Fruit fly (Drosophila melanogaster) whole organism, embryonic: ENCODE results near the gene CG5021.
A peak's percentile ranks its signal among the peaks of the same experiment; 100 is the strongest.

Experiments
- Aef1 ChIP-seq: fragments of 200-800 bp; sonication (Bioruptor generic); IDR thresholded peaks from 3 replicates; pipeline ENCODE4 v1.3.6; 2022; ENCODE audit warnings: missing biosample characterization, missing genetic modification characterization
- CG11398 ChIP-seq: fragments of 200-800 bp; sonication (Bioruptor generic); optimal IDR thresholded peaks from 2 replicates; lab custom pipeline; 2016; ENCODE audit warnings: missing biosample characterization, missing genetic modification characterization
- CG11695 ChIP-seq: fragments of 200-800 bp; sonication (Bioruptor generic); IDR thresholded peaks from 3 replicates; pipeline ENCODE4 v1.3.6; 2022; ENCODE audit warnings: missing biosample characterization, missing genetic modification characterization
- CG12219 ChIP-seq: fragments of 200-800 bp; sonication (Bioruptor generic); optimal IDR thresholded peaks from 3 replicates; lab custom pipeline; 2018; ENCODE audit warnings: missing biosample characterization, mild to moderate bottlenecking, missing genetic modification characterization
- CG12391 ChIP-seq: fragments of 200-800 bp; sonication (Bioruptor generic); optimal IDR thresholded peaks from 3 replicates; lab custom pipeline; 2018; ENCODE audit warnings: missing biosample characterization, mild to moderate bottlenecking, missing genetic modification characterization, moderate library complexity
- CG14860 ChIP-seq: fragments of 200-800 bp; sonication (Bioruptor generic); IDR thresholded peaks from 3 replicates; pipeline ENCODE4 v1.3.6; 2022; ENCODE audit warnings: missing biosample characterization, missing genetic modification characterization; ENCODE audit not compliant: partially characterized antibody
- CG15011 ChIP-seq: fragments of 200-800 bp; sonication (Bioruptor generic); optimal IDR thresholded peaks from 3 replicates; lab custom pipeline; 2018; ENCODE audit warnings: missing biosample characterization, mild to moderate bottlenecking, missing genetic modification characterization
- CG17359 ChIP-seq: fragments of 200-800 bp; sonication (Bioruptor generic); optimal IDR thresholded peaks from 3 replicates; lab custom pipeline; 2018; ENCODE audit warnings: missing biosample characterization, mild to moderate bottlenecking, missing genetic modification characterization, moderate library complexity
- CG30431 ChIP-seq: fragments of 200-800 bp; sonication (Bioruptor generic); optimal IDR thresholded peaks from 2 replicates; lab custom pipeline; 2017; ENCODE audit warnings: missing biosample characterization, missing genetic modification characterization
- CG31224 ChIP-seq: fragments of 200-800 bp; sonication (Bioruptor generic); IDR thresholded peaks from 2 replicates; pipeline ENCODE4 v1.3.6; 2022; ENCODE audit warnings: missing biosample characterization, missing genetic modification characterization
- CG31365 ChIP-seq: fragments of 200-800 bp; sonication (Bioruptor generic); optimal IDR thresholded peaks from 2 replicates; lab custom pipeline; 2018; ENCODE audit warnings: missing biosample characterization, mild to moderate bottlenecking, missing genetic modification characterization
- CG4617 ChIP-seq: fragments of 200-800 bp; sonication (Bioruptor generic); optimal IDR thresholded peaks from 3 replicates; lab custom pipeline; 2016; ENCODE audit warnings: missing biosample characterization, missing genetic modification characterization, borderline replicate concordance
- CG5180 ChIP-seq: fragments of 200-800 bp; sonication (Bioruptor generic); optimal IDR thresholded peaks from 3 replicates; lab custom pipeline; 2017; ENCODE audit warnings: missing biosample characterization, missing genetic modification characterization, mild to moderate bottlenecking, moderate library complexity, missing genetic modification reagents
- CG5245 ChIP-seq: fragments of 200-800 bp; sonication (Bioruptor generic); optimal IDR thresholded peaks from 3 replicates; lab custom pipeline; 2016; ENCODE audit warnings: missing biosample characterization, missing genetic modification characterization
- CG6175 ChIP-seq: fragments of 200-800 bp; sonication (Bioruptor generic); IDR thresholded peaks from 3 replicates; pipeline ENCODE4 v1.3.6; 2022; ENCODE audit warnings: missing biosample characterization, missing genetic modification characterization
- CG6683 ChIP-seq: fragments of 200-800 bp; sonication (Bioruptor generic); optimal IDR thresholded peaks from 2 replicates; lab custom pipeline; 2017; ENCODE audit warnings: missing biosample characterization, mild to moderate bottlenecking, missing genetic modification characterization, missing genetic modification reagents
- CG6689 ChIP-seq: fragments of 200-800 bp; sonication (Bioruptor generic); IDR thresholded peaks from 2 replicates; pipeline ENCODE4 v1.3.6; 2022; ENCODE audit warnings: missing biosample characterization, missing genetic modification characterization
- CG9797 ChIP-seq: fragments of 200-800 bp; sonication (Bioruptor generic); optimal IDR thresholded peaks from 3 replicates; lab custom pipeline; 2018; ENCODE audit warnings: missing biosample characterization, mild to moderate bottlenecking, missing genetic modification characterization
- Deaf1 ChIP-seq: fragments of 200-800 bp; optimal IDR thresholded peaks from 3 replicates; lab custom pipeline; 2019; ENCODE audit warnings: missing biosample characterization, mild to moderate bottlenecking, missing genetic modification characterization, moderate library complexity
- Dll ChIP-seq: fragments of 200-800 bp; sonication (Bioruptor generic); IDR thresholded peaks from 4 replicates; pipeline ENCODE4 v1.3.6; 2022; ENCODE audit warnings: missing biosample characterization, missing genetic modification characterization; ENCODE audit not compliant: partially characterized antibody
- GATAe ChIP-seq: fragments of 200-800 bp; sonication (Bioruptor generic); conservative IDR thresholded peaks from 2 replicates; pipeline ENCODE4 v1.3.6; 2022; ENCODE audit warnings: missing biosample characterization, missing genetic modification characterization
- HmgZ ChIP-seq: fragments of 200-800 bp; sonication (Bioruptor generic); optimal IDR thresholded peaks from 2 replicates; lab custom pipeline; 2018; ENCODE audit warnings: missing biosample characterization, mild to moderate bottlenecking, missing genetic modification characterization
- Hsf ChIP-seq: fragments of 200-800 bp; sonication (Bioruptor generic); optimal IDR thresholded peaks from 3 replicates; lab custom pipeline; 2016; ENCODE audit warnings: missing biosample characterization, missing genetic modification characterization
- Mes4 ChIP-seq: fragments of 200-800 bp; sonication (Bioruptor generic); optimal IDR thresholded peaks from 2 replicates; lab custom pipeline; 2016; ENCODE audit warnings: missing biosample characterization, missing genetic modification characterization
- Nf-YA ChIP-seq: fragments of 200-800 bp; sonication (Bioruptor generic); IDR thresholded peaks from 2 replicates; pipeline ENCODE4 v1.3.6; 2022; ENCODE audit warnings: missing biosample characterization, missing genetic modification characterization
- Oaz ChIP-seq: fragments of 200-800 bp; sonication (Bioruptor generic); IDR thresholded peaks from 2 replicates; pipeline ENCODE4 v1.3.6; 2022; ENCODE audit warnings: missing biosample characterization, missing genetic modification characterization
- Oli ChIP-seq: fragments of 200-800 bp; sonication (Bioruptor generic); optimal IDR thresholded peaks from 2 replicates; lab custom pipeline; 2018; ENCODE audit warnings: missing biosample characterization, mild to moderate bottlenecking, missing genetic modification characterization, moderate library complexity
- Optix ChIP-seq: fragments of 200-800 bp; sonication (Bioruptor generic); IDR thresholded peaks from 3 replicates; pipeline ENCODE4 v1.3.6; 2022; ENCODE audit warnings: missing biosample characterization, missing genetic modification characterization
- Poxn ChIP-seq: fragments of 200-800 bp; sonication (Bioruptor generic); IDR thresholded peaks from 2 replicates; pipeline ENCODE4 v1.3.6; 2022; ENCODE audit warnings: missing biosample characterization, missing genetic modification characterization
- Rx ChIP-seq: fragments of 200-800 bp; sonication (Bioruptor generic); IDR thresholded peaks from 2 replicates; pipeline ENCODE4 v1.3.6; 2022; ENCODE audit warnings: missing biosample characterization, missing genetic modification characterization
- Sry-β ChIP-seq: fragments of 200-800 bp; sonication (Bioruptor generic); optimal IDR thresholded peaks from 2 replicates; lab custom pipeline; 2018; ENCODE audit warnings: missing biosample characterization, mild to moderate bottlenecking, missing genetic modification characterization, moderate library complexity
- ash1 ChIP-seq: fragments of 200-800 bp; sonication (Bioruptor generic); optimal IDR thresholded peaks from 2 replicates; lab custom pipeline; 2018; ENCODE audit warnings: missing biosample characterization, mild to moderate bottlenecking, missing genetic modification characterization
- bigmax ChIP-seq: fragments of 200-800 bp; sonication (Bioruptor generic); optimal IDR thresholded peaks from 2 replicates; lab custom pipeline; 2018; ENCODE audit warnings: missing biosample characterization, mild to moderate bottlenecking, missing genetic modification characterization
- cas ChIP-seq: fragments of 200-800 bp; sonication (Bioruptor generic); IDR thresholded peaks from 2 replicates; pipeline ENCODE4 v1.3.6; 2022; ENCODE audit warnings: missing biosample characterization, missing genetic modification characterization
- chm ChIP-seq: fragments of 200-800 bp; sonication (Bioruptor generic); IDR thresholded peaks from 2 replicates; pipeline ENCODE4 v1.3.6; 2022; ENCODE audit warnings: missing biosample characterization, missing genetic modification characterization
- dan ChIP-seq: fragments of 200-800 bp; sonication (Bioruptor generic); IDR thresholded peaks from 2 replicates; pipeline ENCODE4 v1.3.6; 2022; ENCODE audit warnings: missing biosample characterization, missing genetic modification characterization
- dmrt99B ChIP-seq: fragments of 200-800 bp; sonication (Bioruptor generic); optimal IDR thresholded peaks from 2 replicates; lab custom pipeline; 2018; ENCODE audit warnings: missing biosample characterization, mild to moderate bottlenecking, missing genetic modification characterization, moderate library complexity
- dysf ChIP-seq: fragments of 200-800 bp; sonication (Bioruptor generic); IDR thresholded peaks from 3 replicates; pipeline ENCODE4 v1.3.6; 2022; ENCODE audit warnings: missing biosample characterization, missing genetic modification characterization
- fru ChIP-seq: fragments of >200 bp; optimal IDR thresholded peaks from 2 replicates; lab custom pipeline; 2017
- h ChIP-seq: fragments of >200 bp; optimal IDR thresholded peaks from 2 replicates; lab custom pipeline; 2017
- hb ChIP-seq: fragments of 200-800 bp; sonication (Bioruptor generic); IDR thresholded peaks from 3 replicates; pipeline ENCODE4 v1.3.6; 2022; ENCODE audit warnings: missing biosample characterization, missing genetic modification characterization; ENCODE audit not compliant: partially characterized antibody
- jumu ChIP-seq: fragments of 200-800 bp; sonication (Bioruptor generic); optimal IDR thresholded peaks from 3 replicates; lab custom pipeline; 2016; ENCODE audit warnings: missing biosample characterization, missing genetic modification characterization
- mam ChIP-seq: fragments of 200-800 bp; sonication (Bioruptor generic); optimal IDR thresholded peaks from 3 replicates; lab custom pipeline; 2016; ENCODE audit warnings: missing biosample characterization, missing genetic modification characterization
- nom ChIP-seq: fragments of 200-800 bp; sonication (Bioruptor generic); optimal IDR thresholded peaks from 2 replicates; lab custom pipeline; 2017; ENCODE audit warnings: missing biosample characterization, missing genetic modification characterization, mild to moderate bottlenecking, moderate library complexity, missing genetic modification reagents
- peb ChIP-seq: fragments of 200-800 bp; sonication (Bioruptor generic); IDR thresholded peaks from 2 replicates; pipeline ENCODE4 v1.3.6; 2022; ENCODE audit warnings: missing biosample characterization, missing genetic modification characterization
- pros ChIP-seq: fragments of 200-800 bp; sonication (Bioruptor generic); optimal IDR thresholded peaks from 3 replicates; lab custom pipeline; 2019; ENCODE audit warnings: missing biosample characterization, mild to moderate bottlenecking, missing genetic modification characterization, moderate library complexity
- pum ChIP-seq: fragments of 200-800 bp; sonication (Bioruptor generic); optimal IDR thresholded peaks from 2 replicates; lab custom pipeline; 2016; ENCODE audit warnings: missing biosample characterization, missing genetic modification characterization
- seq ChIP-seq: fragments of 200-800 bp; sonication (Bioruptor generic); IDR thresholded peaks from 2 replicates; pipeline ENCODE4 v1.3.6; 2022; ENCODE audit warnings: missing biosample characterization, missing genetic modification characterization
- tap ChIP-seq: fragments of 200-800 bp; optimal IDR thresholded peaks from 3 replicates; lab custom pipeline; 2019; ENCODE audit warnings: missing biosample characterization, mild to moderate bottlenecking, missing genetic modification characterization, moderate library complexity
- usp ChIP-seq: fragments of >200 bp; optimal IDR thresholded peaks from 2 replicates; lab custom pipeline; 2017; ENCODE audit warnings: missing biosample characterization, missing genetic modification characterization

CG5021 gene

DNA sequence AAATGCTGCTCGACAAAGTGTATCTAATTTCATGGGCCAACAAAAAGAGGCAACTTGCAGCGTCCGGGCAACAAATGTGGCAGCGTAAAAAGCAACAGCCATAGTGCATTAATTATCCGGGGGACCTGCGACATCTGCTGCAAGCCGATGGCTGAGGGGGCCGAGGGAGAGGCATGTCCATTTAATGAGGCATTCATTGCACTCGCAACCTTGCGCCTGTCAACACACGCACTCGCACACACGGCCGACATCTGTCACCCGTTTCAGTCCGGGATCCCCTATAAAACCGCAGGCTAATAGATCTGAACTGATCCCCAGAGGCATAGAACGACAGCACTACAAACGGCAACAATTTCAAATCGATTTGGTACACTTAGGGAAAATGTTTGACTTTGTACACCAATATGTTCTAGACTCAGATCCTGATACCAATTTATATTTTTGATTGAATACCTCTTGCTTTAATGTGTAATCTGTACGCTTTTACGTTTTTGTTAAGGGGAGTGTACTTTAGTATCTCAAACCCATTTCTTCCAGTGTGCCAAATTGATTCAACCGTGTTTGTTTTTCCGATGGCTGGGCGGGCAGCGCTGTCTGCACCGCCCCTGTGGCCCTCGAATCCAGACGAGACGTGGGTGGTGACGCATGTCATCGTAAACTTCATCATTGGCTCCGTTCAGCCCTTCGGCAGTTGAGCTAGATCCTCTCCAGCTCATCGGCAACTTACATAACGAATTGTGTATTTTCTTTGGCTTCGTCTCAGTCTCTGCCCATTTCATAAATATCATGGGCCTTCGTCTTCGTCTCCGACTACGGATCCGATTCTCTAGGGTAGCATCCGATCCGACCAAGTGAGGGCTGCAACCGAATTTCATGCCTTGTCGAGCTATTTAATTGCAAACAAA is 45.1 kb downstream of the CG5021 start (continued):
- TF ChIP-seq nom (GFP tag; lab: Kevin White, UChicago), result no peak
- TF ChIP-seq dan (GFP tag; lab: Robert Waterston, UW), result peak; percentile 91
- TF ChIP-seq seq (GFP tag; lab: Robert Waterston, UW), result 0 out of 2 replicates have a peak, but pooled peaks have one; percentile 17
- peak; percentile 69 for TF ChIP-seq Oli (tag; lab: Kevin White, UChicago)
- TF ChIP-seq mam (GFP tag; lab: Kevin White, UChicago), result peak; percentile 71
- TF ChIP-seq CG15011 (GFP tag; lab: Kevin White, UChicago), result no peak
- peak; percentile 73 for TF ChIP-seq CG17359 (tag; lab: Kevin White, UChicago)
- TF ChIP-seq CG6175 (GFP tag; lab: Robert Waterston, UW), result no peak
- no peak for TF ChIP-seq pros
- peak; percentile 90 for TF ChIP-seq pum (GFP tag; lab: Kevin White, UChicago)
- no peak for TF ChIP-seq cas (GFP tag; lab: Robert Waterston, UW)
- no peak for TF ChIP-seq hb (GFP tag; lab: Robert Waterston, UW)
- no peak for TF ChIP-seq fru (lab: Kevin White, UChicago)
- peak; percentile 68 for TF ChIP-seq Hsf (GFP tag; lab: Kevin White, UChicago)
- peak; percentile 73 for TF ChIP-seq dmrt99B (tag; lab: Kevin White, UChicago)
- peak; percentile 20 for TF ChIP-seq Sry-β (GFP tag; lab: Kevin White, UChicago)
- TF ChIP-seq Oaz, result no peak
- no peak for TF ChIP-seq CG6683 (GFP tag; lab: Kevin White, UChicago)
- peak; percentile 71 for TF ChIP-seq CG30431 (GFP tag; lab: Kevin White, UChicago)
- TF ChIP-seq CG14860 (GFP tag; lab: Robert Waterston, UW), result no peak
- TF ChIP-seq CG31224 (GFP tag; lab: Robert Waterston, UW), result no peak
- peak; percentile 16 for TF ChIP-seq CG11398 (GFP tag; lab: Kevin White, UChicago)
- TF ChIP-seq Aef1 (GFP tag; lab: Robert Waterston, UW), result peak; percentile 59; the same call in 2 of the 3 replicates
- TF ChIP-seq Rx (GFP tag; lab: Robert Waterston, UW), result peak; percentile 71
- TF ChIP-seq peb (GFP tag; lab: Robert Waterston, UW), result peak; percentile 67; the same call in 1 of the 2 replicates
- peak; percentile 75 for TF ChIP-seq Mes4 (GFP tag; lab: Kevin White, UChicago)
- peak; percentile 17 for TF ChIP-seq HmgZ
- peak; percentile 16 for TF ChIP-seq CG5180 (GFP tag; lab: Kevin White, UChicago)
- peak; percentile 48; the same call in 1 of the 2 replicates for TF ChIP-seq Nf-YA
- no peak for TF ChIP-seq CG9797 (GFP tag; lab: Kevin White, UChicago)
- no peak for TF ChIP-seq bigmax (GFP tag; lab: Kevin White, UChicago)
- no peak for TF ChIP-seq Poxn
- TF ChIP-seq h (lab: Kevin White, UChicago), result no peak
- TF ChIP-seq CG12219 (GFP tag; lab: Kevin White, UChicago), result peak; percentile 68
- peak; percentile 70; the same call in 1 of the 3 replicates for TF ChIP-seq Optix (GFP tag; lab: Robert Waterston, UW)
- no peak for TF ChIP-seq ash1
- peak; percentile 85 for TF ChIP-seq jumu (GFP tag; lab: Kevin White, UChicago)
- TF ChIP-seq chm, result peak; percentile 91
- peak; percentile 61 for TF ChIP-seq Deaf1 (tag; lab: Kevin White, UChicago)
- peak; percentile 62; the same call in 2 of the 3 replicates for TF ChIP-seq CG11695
- peak; percentile 55; the same call in 1 of the 3 replicates for TF ChIP-seq dysf (GFP tag; lab: Robert Waterston, UW)
- peak; percentile 67 for TF ChIP-seq CG5245 (GFP tag; lab: Kevin White, UChicago)
- TF ChIP-seq CG6689 (GFP tag; lab: Robert Waterston, UW), result peak; percentile 85
- TF ChIP-seq tap, result no peak
- no peak for TF ChIP-seq CG31365
- TF ChIP-seq usp (GFP tag; lab: Kevin White, UChicago), result no peak
- TF ChIP-seq CG4617 (GFP tag; lab: Kevin White, UChicago), result peak; percentile 14
- peak; percentile 82 for TF ChIP-seq CG12391 (tag; lab: Kevin White, UChicago)
- TF ChIP-seq GATAe (GFP tag; lab: Robert Waterston, UW), result no peak
- no peak for TF ChIP-seq Dll (GFP tag; lab: Robert Waterston, UW)
